Worm (Caenorhabditis elegans): Measurements from ENCODE around the gene far-3.

The far-3 gene

ce11 chrV:12997422-12997821, at the start of gene far-3:
Gene far-3 (minus strand): TSS chrV:12997522.
- no peak for TF ChIP-seq nhr-48 (tag; optimal IDR thresholded peaks at IDR 0.05)
- no peak for TF ChIP-seq daf-12 (tag; optimal IDR thresholded peaks at IDR 0.05)
- no peak for TF ChIP-seq unc-62 (GFP tag; optimal IDR thresholded peaks at IDR 0.05 in 1 of 2)
- TF ChIP-seq unc-62 (tag; optimal IDR thresholded peaks at IDR 0.05) = no peak
- TF ChIP-seq ZK337.2 (GFP tag; IDR thresholded peaks at IDR 0.05) = no peak
- TF ChIP-seq Y75B8A.6 (GFP tag; IDR thresholded peaks at IDR 0.05) = no peak
- TF ChIP-seq cey-2 (tag; optimal IDR thresholded peaks at IDR 0.05; ENCODE audit: borderline replicate concordance, insufficient read depth) = no peak
- no peak for TF ChIP-seq mep-1 (tag; optimal IDR thresholded peaks at IDR 0.05)
- no peak for TF ChIP-seq nhr-11 (tag; optimal IDR thresholded peaks at IDR 0.05)
- no peak for TF ChIP-seq ama-1 (optimal IDR thresholded peaks at IDR 0.05)
- no peak for TF ChIP-seq nhr-28 (tag; optimal IDR thresholded peaks at IDR 0.05)
- no peak for TF ChIP-seq duxl-1 (tag; optimal IDR thresholded peaks at IDR 0.05; ENCODE audit: poor library complexity)
- TF ChIP-seq ceh-82 (tag; optimal IDR thresholded peaks at IDR 0.05) = no peak
- no peak for TF ChIP-seq zip-2 (tag; optimal IDR thresholded peaks at IDR 0.05)
- no peak for TF ChIP-seq spr-1 (tag; optimal IDR thresholded peaks at IDR 0.05)
- no peak for TF ChIP-seq lin-15B (tag; optimal IDR thresholded peaks at IDR 0.05)
- TF ChIP-seq zfp-3 (GFP tag; conservative IDR thresholded peaks at IDR 0.05) = no peak
- no peak for TF ChIP-seq aha-1 (tag)
- no peak for TF ChIP-seq mxl-3 (GFP tag; optimal IDR thresholded peaks at IDR 0.05)
- no peak for TF ChIP-seq ZK546.5 (tag; optimal IDR thresholded peaks at IDR 0.05)
- TF ChIP-seq dmd-6 (GFP tag; IDR thresholded peaks at IDR 0.05) = no peak

- no peak for TF ChIP-seq Y48G9A.11 (GFP tag; IDR thresholded peaks at IDR 0.05)
- TF ChIP-seq daf-16 (GFP tag; optimal IDR thresholded peaks at IDR 0.05) = peak in 1 of 2 experiments; percentile 35
- peak; percentile 64 for TF ChIP-seq daf-16 (tag; optimal IDR thresholded peaks at IDR 0.05)
- no peak for TF ChIP-seq saeg-2 (GFP tag; IDR thresholded peaks at IDR 0.05)
- TF ChIP-seq lin-39 (tag; optimal IDR thresholded peaks at IDR 0.05) = no peak
- TF ChIP-seq lin-1 (GFP tag; IDR thresholded peaks at IDR 0.05) = no peak
- TF ChIP-seq rbr-2 (tag; optimal IDR thresholded peaks at IDR 0.05) = no peak
- no peak for TF ChIP-seq skn-1 (tag; optimal IDR thresholded peaks at IDR 0.05)
- no peak for TF ChIP-seq pha-4 (GFP tag; IDR thresholded peaks at IDR 0.05)
- no peak for TF ChIP-seq pha-4 (tag; optimal IDR thresholded peaks at IDR 0.05)
- peak in 1 of 2 experiments; percentile 20 for TF ChIP-seq lsy-2 (tag; optimal IDR thresholded peaks at IDR 0.05)
- TF ChIP-seq tra-1 (GFP tag; IDR thresholded peaks at IDR 0.05) = peak; percentile 45; the same call in 1 of the 2 replicates
- TF ChIP-seq dmd-8 (GFP tag; IDR thresholded peaks at IDR 0.05) = no peak
- no peak for TF ChIP-seq aly-2 (tag; optimal IDR thresholded peaks at IDR 0.05)
- no peak for TF ChIP-seq egl-27 (tag; optimal IDR thresholded peaks at IDR 0.05)
- TF ChIP-seq Y5F2A.4 (GFP tag; optimal IDR thresholded peaks at IDR 0.05) = no peak
- no peak for TF ChIP-seq vab-7 (GFP tag; IDR thresholded peaks at IDR 0.05)
- no peak for TF ChIP-seq ceh-28 (tag; optimal IDR thresholded peaks at IDR 0.05)
- no peak for TF ChIP-seq ceh-44 (GFP tag; IDR thresholded peaks at IDR 0.05)
- TF ChIP-seq arid-1 (GFP tag; conservative IDR thresholded peaks at IDR 0.05) = no peak
- no peak for TF ChIP-seq ZK337.2 (GFP tag; IDR thresholded peaks at IDR 0.05)
- TF ChIP-seq nhr-237 (tag; optimal IDR thresholded peaks at IDR 0.05) = no peak
- TF ChIP-seq nhr-28 (tag; optimal IDR thresholded peaks at IDR 0.05) = peak; percentile 50
- TF ChIP-seq fkh-10 (GFP tag; optimal IDR thresholded peaks at IDR 0.05) = no peak
- TF ChIP-seq madf-5 (GFP tag; IDR thresholded peaks at IDR 0.05) = no peak
- peak; percentile 72 for TF ChIP-seq aha-1 (tag)
- 0 out of 2 replicates have a peak, but pooled peaks have one; percentile 7 for TF ChIP-seq T26A8.4 (GFP tag; IDR thresholded peaks at IDR 0.05)
- no peak for TF ChIP-seq dpl-1 (GFP tag; optimal IDR thresholded peaks at IDR 0.05)
- peak; percentile 6 for TF ChIP-seq hlh-30 (tag; optimal IDR thresholded peaks at IDR 0.05; ENCODE audit: insufficient read depth)
- no peak for TF ChIP-seq egl-43 (GFP tag; IDR thresholded peaks at IDR 0.05)
- no peak for TF ChIP-seq zag-1 (tag; optimal IDR thresholded peaks at IDR 0.05)
- TF ChIP-seq attf-4 (tag; optimal IDR thresholded peaks at IDR 0.05) = no peak
Observed at ce11 chrV:13046125-13047123, 49.1 kb upstream of the far-3 start.
